Fruit fly (Drosophila melanogaster) whole organism, prepupa: Measurements from ENCODE around the gene bgm.

Experiments used
- CG32006 ChIP-seq: fragments of 200-800 bp; sonication (Bioruptor generic); optimal IDR thresholded peaks from 3 replicates; lab custom pipeline; 2017; ENCODE audit warnings: missing biosample characterization, mild to moderate bottlenecking, missing genetic modification characterization
- CG3919 ChIP-seq: fragments of 200-800 bp; sonication (Bioruptor generic); optimal IDR thresholded peaks from 3 replicates; lab custom pipeline; 2016; ENCODE audit warnings: missing biosample characterization, missing genetic modification characterization
- CG6854 ChIP-seq: fragments of 200-800 bp; sonication (Bioruptor generic); optimal IDR thresholded peaks from 2 replicates; lab custom pipeline; 2017; ENCODE audit warnings: missing biosample characterization, mild to moderate bottlenecking, missing genetic modification characterization
- Hr39 ChIP-seq: fragments of 200-800 bp; sonication (Bioruptor generic); optimal IDR thresholded peaks from 2 replicates; lab custom pipeline; 2016; ENCODE audit warnings: missing biosample characterization, missing genetic modification characterization
- Hr4 ChIP-seq: fragments of 200-800 bp; sonication (Bioruptor generic); optimal IDR thresholded peaks from 3 replicates; lab custom pipeline; 2016; ENCODE audit warnings: missing biosample characterization, missing genetic modification characterization
- Sox14 ChIP-seq: fragments of 200-800 bp; sonication (Bioruptor generic); optimal IDR thresholded peaks from 3 replicates; lab custom pipeline; 2016; ENCODE audit warnings: missing biosample characterization, missing genetic modification characterization
- dac ChIP-seq: fragments of 200-800 bp; sonication (Bioruptor generic); optimal IDR thresholded peaks from 2 replicates; lab custom pipeline; 2017; ENCODE audit warnings: missing biosample characterization, mild to moderate bottlenecking, missing genetic modification characterization

DNA sequence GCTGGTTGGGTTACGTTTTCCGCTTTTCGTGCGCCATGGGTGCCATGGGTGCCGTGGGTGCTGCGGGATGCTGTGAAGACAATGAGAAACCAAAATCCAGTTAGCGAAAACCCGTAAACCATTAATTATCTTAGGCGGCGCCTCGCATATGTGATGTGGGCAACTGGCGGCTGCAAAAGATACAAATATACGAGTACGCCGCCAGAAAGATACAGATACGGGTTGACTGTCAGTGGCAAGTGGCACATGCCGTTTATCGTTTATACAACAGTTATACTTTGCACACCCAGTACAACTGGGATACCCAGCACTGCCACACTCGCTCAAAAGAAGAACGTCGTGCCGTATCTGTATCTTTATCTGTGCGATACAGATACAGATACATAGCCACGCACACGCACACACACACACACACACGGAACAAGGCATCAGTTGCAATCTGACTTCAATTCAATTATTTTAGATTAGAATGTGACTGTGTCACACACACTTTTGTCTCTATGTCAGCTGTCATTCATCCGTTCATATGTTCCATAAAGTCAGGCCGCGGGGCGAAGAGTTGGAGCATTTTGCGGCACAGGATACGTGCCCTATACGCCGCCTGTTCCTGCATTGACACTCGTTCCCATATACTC is 32.9 kb downstream of the bgm start:
- TF ChIP-seq CG6854 (GFP tag; lab: Kevin White, UChicago) (no peak), CG3919 (GFP tag; lab: Kevin White, UChicago) (no peak), dac (no peak), Sox14 (GFP tag; lab: Kevin White, UChicago) (no peak), Hr39 (GFP tag; lab: Kevin White, UChicago) (no peak), CG32006 (GFP tag; lab: Kevin White, UChicago) (no peak), Hr4 (GFP tag; lab: Kevin White, UChicago) (no peak)
